Fruit fly (Drosophila melanogaster) S2 (cell line): ENCODE data around the gene CG2656.

Experiments
- CG8478 ChIP-seq: fragments of >200 bp; optimal IDR thresholded peaks from 2 replicates; lab custom pipeline; 2018
- CTCF ChIP-seq, 2 experiments: fragments of >200 bp; optimal IDR thresholded peaks; 2 replicates each; lab custom pipeline; 2018

The CG2656 gene

DNA sequence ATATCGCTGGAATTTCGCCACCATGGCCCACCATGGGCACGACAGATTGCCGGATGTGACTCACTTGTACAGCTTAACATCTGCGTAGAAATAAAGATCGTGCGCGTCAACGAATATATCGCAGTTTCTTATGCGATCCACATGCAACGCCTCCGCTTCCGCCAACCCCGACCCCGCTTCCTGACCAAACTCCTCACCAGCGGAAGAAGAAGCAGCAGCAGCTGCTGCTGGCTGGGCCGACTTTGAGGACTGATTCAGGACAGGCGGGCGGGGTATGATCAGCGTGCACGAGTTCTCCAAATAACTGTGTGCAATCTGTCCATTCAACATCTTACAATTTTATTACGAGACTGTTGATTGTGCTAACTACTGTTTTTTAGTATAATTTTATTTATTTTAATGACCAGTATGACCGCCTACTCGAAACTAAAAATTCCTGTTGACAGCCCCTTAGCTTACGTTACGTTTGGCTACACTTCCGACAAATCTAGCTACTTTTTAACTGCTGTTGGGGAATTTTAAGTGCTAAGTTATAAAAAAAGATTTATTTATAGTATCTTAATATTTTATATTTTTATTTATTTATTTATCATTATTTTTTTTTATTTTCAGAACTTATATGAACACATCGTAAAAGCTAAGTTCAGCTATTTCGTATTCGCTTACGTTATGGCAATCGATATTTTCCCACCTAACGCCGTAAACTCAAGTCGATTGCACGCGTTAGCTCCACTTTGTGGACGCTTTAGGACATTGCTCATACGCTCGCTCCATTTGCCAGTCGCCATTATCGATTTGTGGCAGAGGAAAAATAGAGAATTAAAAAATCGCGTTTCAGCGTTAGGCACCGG, 41.9 kb downstream of the CG2656 start, which contains the start of the genes CG10055 and lap:
Gene CG10055 (minus strand): TSS at position 432 of the 851 bp plus-strand sequence.
Gene lap (plus strand): TSS at position 753 of the 851 bp plus-strand sequence.
- TF ChIP-seq CG8478 (lab: Kevin White, UChicago) (no peak), CTCF (optimal IDR thresholded peaks at IDR 0.05; lab: Kevin White, UChicago) (no peak)

DNA sequence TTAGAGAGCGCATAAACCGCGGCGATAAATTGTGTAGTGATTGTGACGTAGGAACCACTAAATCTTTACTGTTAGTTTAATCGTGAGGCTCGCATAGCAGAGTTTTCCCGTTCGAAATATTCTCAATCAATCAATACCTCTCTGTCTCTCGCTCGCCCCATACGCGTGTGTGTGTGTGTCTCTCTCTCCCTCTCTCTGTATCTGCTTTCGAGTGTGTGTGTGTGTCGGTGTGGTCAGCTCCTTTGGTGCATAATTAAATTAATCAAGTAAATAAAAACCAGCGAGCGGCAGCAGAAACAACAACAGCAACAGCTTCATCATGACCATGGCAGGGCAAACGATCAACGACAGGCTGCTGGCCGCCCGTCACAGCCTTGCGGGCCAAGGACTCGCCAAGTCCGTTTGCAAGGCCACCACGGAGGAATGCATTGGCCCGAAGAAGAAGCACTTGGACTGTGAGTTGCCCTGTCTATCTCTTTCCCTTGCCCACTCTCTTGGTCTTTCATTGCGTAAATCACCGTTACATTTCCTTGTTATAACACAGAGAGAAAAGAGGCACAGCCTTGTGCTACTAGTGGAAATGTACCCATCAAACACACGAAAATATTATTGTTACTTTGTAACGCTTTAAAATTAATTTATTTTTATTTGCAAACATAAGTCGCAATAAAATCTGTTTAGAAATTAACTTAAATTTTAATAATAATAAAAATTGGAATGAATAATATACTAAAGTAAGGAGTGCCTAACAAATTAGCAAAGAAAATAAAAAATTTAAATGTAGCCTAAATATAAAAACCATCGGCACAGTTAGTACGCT, 42.8 kb downstream of the CG2656 start:
- TF ChIP-seq CTCF (optimal IDR thresholded peaks at IDR 0.05; lab: Kevin White, UChicago) = peak in 1 of 2 experiments; percentile 1
- TF ChIP-seq CG8478 (lab: Kevin White, UChicago) = no peak

dm6 chr3R:7187989-7188388, 43.5 kb downstream of the CG2656 start:
- no peak for TF ChIP-seq CTCF (optimal IDR thresholded peaks at IDR 0.05; lab: Kevin White, UChicago)
- no peak for TF ChIP-seq CG8478 (lab: Kevin White, UChicago)

DNA sequence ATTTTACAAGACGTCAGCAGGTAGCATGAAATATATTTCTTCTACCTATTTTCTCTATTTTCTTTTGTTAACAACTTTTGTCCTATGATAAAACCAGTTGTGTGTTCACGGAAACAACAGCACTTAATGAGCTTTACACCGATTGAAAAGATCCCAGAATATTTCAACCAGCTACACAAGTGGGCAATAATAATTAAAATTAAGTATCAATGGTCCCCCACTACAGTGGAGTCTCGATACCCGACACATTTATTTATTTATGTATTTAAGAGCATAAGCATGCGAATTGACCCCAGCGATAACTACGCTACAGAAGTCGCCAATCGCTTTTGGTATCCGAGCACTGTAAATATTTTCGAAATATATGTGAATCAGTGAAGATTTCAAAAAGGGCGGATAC, 44.2 kb downstream of the CG2656 start:
- no peak for TF ChIP-seq CTCF (optimal IDR thresholded peaks at IDR 0.05; lab: Kevin White, UChicago)
- no peak for TF ChIP-seq CG8478 (lab: Kevin White, UChicago)

dm6 chr3R:7199849-7200248, 55.3 kb downstream of the CG2656 start:
- TF ChIP-seq CTCF (optimal IDR thresholded peaks at IDR 0.05; lab: Kevin White, UChicago) = no peak
- no peak for TF ChIP-seq CG8478 (lab: Kevin White, UChicago)

dm6 chr3R:7200670-7201069, 56.1 kb downstream of the CG2656 start, which contains the start of gene CG14609:
CG14609 (plus strand) TSS chr3R:7200970.
- TF ChIP-seq CG8478 (lab: Kevin White, UChicago) (no peak), CTCF (optimal IDR thresholded peaks at IDR 0.05; lab: Kevin White, UChicago) (no peak)
